Fruit fly (Drosophila melanogaster) whole organism, embryonic: ENCODE measurements around the gene hry.

ENCODE experiments used
- CG10209 ChIP-seq: fragments of 200-800 bp; sonication (Bioruptor generic); optimal IDR thresholded peaks from 3 replicates; lab custom pipeline; 2017; ENCODE audit warnings: missing biosample characterization, mild to moderate bottlenecking, missing genetic modification characterization, missing genetic modification reagents
- CG10267 ChIP-seq: fragments of 200-800 bp; sonication (Bioruptor generic); optimal IDR thresholded peaks from 2 replicates; lab custom pipeline; 2018; ENCODE audit warnings: missing biosample characterization, mild to moderate bottlenecking, missing genetic modification characterization, moderate library complexity
- CG11085 ChIP-seq: fragments of 200-800 bp; sonication (Bioruptor generic); IDR thresholded peaks from 2 replicates; pipeline ENCODE4 v1.3.6; 2022; ENCODE audit warnings: missing biosample characterization, missing genetic modification characterization
- CG11504 ChIP-seq: fragments of 200-800 bp; sonication (Bioruptor generic); optimal IDR thresholded peaks from 3 replicates; lab custom pipeline; 2019; ENCODE audit warnings: missing biosample characterization, mild to moderate bottlenecking, missing genetic modification characterization, moderate library complexity
- CG11723 ChIP-seq: fragments of 200-800 bp; sonication (Bioruptor generic); optimal IDR thresholded peaks from 2 replicates; lab custom pipeline; 2017; ENCODE audit warnings: missing biosample characterization, mild to moderate bottlenecking, missing genetic modification characterization
- CG13296 ChIP-seq: fragments of 200-800 bp; sonication (Bioruptor generic); optimal IDR thresholded peaks from 3 replicates; lab custom pipeline; 2018; ENCODE audit warnings: missing biosample characterization, mild to moderate bottlenecking, missing genetic modification characterization
- CG14441 ChIP-seq: fragments of 200-800 bp; sonication (Bioruptor generic); IDR thresholded peaks from 2 replicates; pipeline ENCODE4 v1.3.6; 2022; ENCODE audit warnings: missing biosample characterization, missing genetic modification characterization
- CG14667 ChIP-seq: fragments of 200-800 bp; sonication (Bioruptor generic); IDR thresholded peaks from 2 replicates; pipeline ENCODE4 v1.3.6; 2022; ENCODE audit warnings: missing biosample characterization, missing genetic modification characterization
- CG15269 ChIP-seq: fragments of 200-800 bp; sonication (Bioruptor generic); optimal IDR thresholded peaks from 2 replicates; lab custom pipeline; 2018; ENCODE audit warnings: missing biosample characterization, mild to moderate bottlenecking, missing genetic modification characterization, moderate library complexity
- CG1602 ChIP-seq: fragments of 200-800 bp; sonication (Bioruptor generic); optimal IDR thresholded peaks from 3 replicates; lab custom pipeline; 2016; ENCODE audit warnings: missing biosample characterization, missing genetic modification characterization
- CG17612 ChIP-seq: fragments of 200-800 bp; sonication (Bioruptor generic); IDR thresholded peaks from 2 replicates; pipeline ENCODE4 v1.3.6; 2022; ENCODE audit warnings: missing biosample characterization, missing genetic modification characterization
- CG18619 ChIP-seq: fragments of 200-800 bp; sonication (Bioruptor generic); optimal IDR thresholded peaks from 3 replicates; lab custom pipeline; 2017; ENCODE audit warnings: missing biosample characterization, mild to moderate bottlenecking, missing genetic modification characterization
- CG32767 ChIP-seq: fragments of 200-800 bp; sonication (Bioruptor generic); IDR thresholded peaks from 2 replicates; pipeline ENCODE4 v1.3.6; 2022; ENCODE audit warnings: missing biosample characterization, missing genetic modification characterization
- CG4282 ChIP-seq: fragments of 200-800 bp; sonication (Bioruptor generic); optimal IDR thresholded peaks from 2 replicates; lab custom pipeline; 2016; ENCODE audit warnings: missing biosample characterization, missing genetic modification characterization
- CG4328 ChIP-seq: fragments of 200-800 bp; sonication (Bioruptor generic); optimal IDR thresholded peaks from 3 replicates; lab custom pipeline; 2017; ENCODE audit warnings: missing biosample characterization, missing genetic modification reagents, missing genetic modification characterization
- CG9215 ChIP-seq: fragments of 200-800 bp; sonication (Bioruptor generic); IDR thresholded peaks from 2 replicates; pipeline ENCODE4 v1.3.6; 2022; ENCODE audit warnings: missing biosample characterization, missing genetic modification characterization
- CG9727 ChIP-seq: fragments of 200-800 bp; sonication (Bioruptor generic); optimal IDR thresholded peaks from 3 replicates; lab custom pipeline; 2017; ENCODE audit warnings: missing biosample characterization, mild to moderate bottlenecking, missing genetic modification characterization
- Camta ChIP-seq: fragments of 200-800 bp; sonication (Bioruptor generic); optimal IDR thresholded peaks from 2 replicates; lab custom pipeline; 2016; ENCODE audit warnings: missing biosample characterization, missing genetic modification characterization
- D19A ChIP-seq: fragments of 200-800 bp; optimal IDR thresholded peaks from 3 replicates; lab custom pipeline; 2019; ENCODE audit warnings: missing biosample characterization, mild to moderate bottlenecking, missing genetic modification characterization, moderate library complexity
- Dbx ChIP-seq: fragments of 200-800 bp; sonication (Bioruptor generic); IDR thresholded peaks from 3 replicates; pipeline ENCODE4 v1.3.6; 2022; ENCODE audit warnings: missing biosample characterization, missing genetic modification characterization
- Dll ChIP-seq: fragments of 200-800 bp; sonication (Bioruptor generic); IDR thresholded peaks from 4 replicates; pipeline ENCODE4 v1.3.6; 2022; ENCODE audit warnings: missing biosample characterization, missing genetic modification characterization; ENCODE audit not compliant: partially characterized antibody
- Doc2 ChIP-seq: fragments of 200-800 bp; sonication (Bioruptor generic); IDR thresholded peaks from 2 replicates; pipeline ENCODE4 v1.3.6; 2022; ENCODE audit warnings: missing biosample characterization, missing genetic modification characterization
- Drgx ChIP-seq: fragments of 200-800 bp; sonication (Bioruptor generic); IDR thresholded peaks from 2 replicates; pipeline ENCODE4 v1.3.6; 2022; ENCODE audit warnings: missing biosample characterization, missing genetic modification characterization
- Max ChIP-seq: fragments of 200-800 bp; sonication (Bioruptor generic); optimal IDR thresholded peaks from 2 replicates; lab custom pipeline; 2016; ENCODE audit warnings: missing biosample characterization, mild to moderate bottlenecking, missing genetic modification characterization
- Meics ChIP-seq: fragments of 200-800 bp; sonication (Bioruptor generic); optimal IDR thresholded peaks from 2 replicates; lab custom pipeline; 2017; ENCODE audit warnings: missing biosample characterization, mild to moderate bottlenecking, missing genetic modification characterization
- Neu2 ChIP-seq: fragments of 200-800 bp; sonication (Bioruptor generic); optimal IDR thresholded peaks from 3 replicates; lab custom pipeline; 2016; ENCODE audit warnings: missing biosample characterization, missing genetic modification characterization, borderline replicate concordance
- Nf-YC ChIP-seq: fragments of 200-800 bp; optimal IDR thresholded peaks from 3 replicates; lab custom pipeline; 2019; ENCODE audit warnings: missing biosample characterization, mild to moderate bottlenecking, missing genetic modification characterization, moderate library complexity
- Poxn ChIP-seq: fragments of 200-800 bp; sonication (Bioruptor generic); IDR thresholded peaks from 2 replicates; pipeline ENCODE4 v1.3.6; 2022; ENCODE audit warnings: missing biosample characterization, missing genetic modification characterization
- Xrp1 ChIP-seq: fragments of 200-800 bp; sonication (Bioruptor generic); IDR thresholded peaks from 2 replicates; pipeline ENCODE4 v1.3.6; 2022; ENCODE audit warnings: missing biosample characterization, missing genetic modification characterization
- amos ChIP-seq: fragments of 200-800 bp; sonication (Bioruptor generic); IDR thresholded peaks from 2 replicates; pipeline ENCODE4 v1.3.6; 2022; ENCODE audit warnings: missing biosample characterization, missing genetic modification characterization; ENCODE audit not compliant: partially characterized antibody
- az2 ChIP-seq: fragments of 200-800 bp; sonication (Bioruptor generic); optimal IDR thresholded peaks from 3 replicates; lab custom pipeline; 2016; ENCODE audit warnings: missing biosample characterization, missing genetic modification characterization
- cato ChIP-seq: fragments of 200-800 bp; sonication (Bioruptor generic); optimal IDR thresholded peaks from 2 replicates; lab custom pipeline; 2016; ENCODE audit warnings: missing biosample characterization, missing genetic modification characterization, borderline replicate concordance
- chinmo ChIP-seq: fragments of 200-800 bp; sonication (Bioruptor generic); IDR thresholded peaks from 4 replicates; pipeline ENCODE4 v1.3.6; 2022; ENCODE audit warnings: missing biosample characterization, missing genetic modification characterization; ENCODE audit not compliant: partially characterized antibody
- danr ChIP-seq: fragments of 200-800 bp; sonication (Bioruptor generic); IDR thresholded peaks from 2 replicates; pipeline ENCODE4 v1.3.6; 2022; ENCODE audit warnings: missing biosample characterization, missing genetic modification characterization
- dpn ChIP-seq, 2 experiments: fragments of 200-800 bp; sonication (Bioruptor generic); optimal IDR thresholded peaks; 3 replicates each; lab custom pipeline; 2016; ENCODE audit warnings: missing biosample characterization in 2 of 2, missing genetic modification characterization in 2 of 2
- fd96Cb ChIP-seq: fragments of 200-800 bp; sonication (Bioruptor generic); optimal IDR thresholded peaks from 2 replicates; lab custom pipeline; 2018; ENCODE audit warnings: missing biosample characterization, mild to moderate bottlenecking, missing genetic modification characterization, moderate library complexity
- grn ChIP-seq: fragments of 200-800 bp; sonication (Bioruptor generic); optimal IDR thresholded peaks from 3 replicates; lab custom pipeline; 2017; ENCODE audit warnings: missing biosample characterization, missing genetic modification characterization
- lov ChIP-seq, 2 experiments: fragments of 200-800 bp in 1 of 2; fragments of >200 bp in 1 of 2; sonication (Bioruptor generic) in 1 of 2; IDR thresholded peaks in 1 of 2; optimal IDR thresholded peaks in 1 of 2; 2 replicates in 1 of 2; 3 replicates in 1 of 2; pipeline versions ENCODE4 v1.3.6 to Lab custom; 2017 to 2022; ENCODE audit warnings: missing biosample characterization in 1 of 2, missing genetic modification characterization in 1 of 2
- nmo ChIP-seq: fragments of 200-800 bp; sonication (Bioruptor generic); optimal IDR thresholded peaks from 2 replicates; lab custom pipeline; 2018; ENCODE audit warnings: missing biosample characterization, mild to moderate bottlenecking, missing genetic modification characterization, moderate library complexity
- org-1 ChIP-seq: fragments of 200-800 bp; sonication (Bioruptor generic); optimal IDR thresholded peaks from 2 replicates; lab custom pipeline; 2017; ENCODE audit warnings: missing biosample characterization, missing genetic modification characterization
- peb ChIP-seq: fragments of 200-800 bp; sonication (Bioruptor generic); IDR thresholded peaks from 2 replicates; pipeline ENCODE4 v1.3.6; 2022; ENCODE audit warnings: missing biosample characterization, missing genetic modification characterization
- row ChIP-seq: fragments of 200-800 bp; sonication (Bioruptor generic); IDR thresholded peaks from 3 replicates; pipeline ENCODE4 v1.3.6; 2022; ENCODE audit warnings: missing biosample characterization, missing genetic modification characterization
- salm ChIP-seq: fragments of 200-800 bp; sonication (Bioruptor generic); optimal IDR thresholded peaks from 2 replicates; lab custom pipeline; 2018; ENCODE audit warnings: missing biosample characterization, mild to moderate bottlenecking, missing genetic modification characterization
- shn ChIP-seq: fragments of 200-800 bp; sonication (Bioruptor generic); optimal IDR thresholded peaks from 3 replicates; lab custom pipeline; 2016; ENCODE audit warnings: missing biosample characterization, missing genetic modification characterization
- sim ChIP-seq: fragments of 200-800 bp; sonication (Bioruptor generic); IDR thresholded peaks from 2 replicates; pipeline ENCODE4 v1.3.6; 2022; ENCODE audit warnings: missing biosample characterization, missing genetic modification characterization
- stc ChIP-seq: fragments of 200-800 bp; sonication (Bioruptor generic); IDR thresholded peaks from 2 replicates; pipeline ENCODE4 v1.3.6; 2022; ENCODE audit warnings: missing biosample characterization, missing genetic modification characterization
- tin ChIP-seq: fragments of 200-800 bp; sonication (Bioruptor generic); optimal IDR thresholded peaks from 3 replicates; lab custom pipeline; 2016; ENCODE audit warnings: missing biosample characterization, missing genetic modification characterization
- vfl ChIP-seq: fragments of 200-800 bp; sonication (Bioruptor generic); optimal IDR thresholded peaks from 2 replicates; lab custom pipeline; 2016; ENCODE audit warnings: missing biosample characterization, missing genetic modification characterization
- z ChIP-seq: fragments of 200-800 bp; sonication (Bioruptor generic); IDR thresholded peaks from 3 replicates; pipeline ENCODE4 v1.3.6; 2022; ENCODE audit warnings: missing biosample characterization, missing genetic modification characterization
- zfh2 ChIP-seq: fragments of 200-800 bp; sonication (Bioruptor generic); optimal IDR thresholded peaks from 2 replicates; lab custom pipeline; 2016; ENCODE audit warnings: missing biosample characterization, missing genetic modification characterization

The hry gene

dm6 chr3L:8704713-8705412 is 29.3 kb downstream of the hry start (continued):
- TF ChIP-seq Camta (GFP tag; lab: Kevin White, UChicago) = no peak
- TF ChIP-seq zfh2 (GFP tag; lab: Kevin White, UChicago) = no peak
- no peak for TF ChIP-seq CG17612 (GFP tag; lab: Robert Waterston, UW)
- no peak for TF ChIP-seq Drgx (GFP tag; lab: Robert Waterston, UW)
- TF ChIP-seq Dll (GFP tag; lab: Robert Waterston, UW) = 0 out of 4 replicates have a peak, but pooled peaks have one; percentile 11
- TF ChIP-seq Dbx (GFP tag; lab: Robert Waterston, UW) = peak; percentile 26; the same call in 1 of the 3 replicates
- TF ChIP-seq CG10267 (tag; lab: Kevin White, UChicago) = no peak
- no peak for TF ChIP-seq peb (GFP tag; lab: Robert Waterston, UW)
- no peak for TF ChIP-seq az2 (GFP tag; lab: Kevin White, UChicago)
- TF ChIP-seq dpn (GFP tag; optimal IDR thresholded peaks at IDR 0.05; lab: Kevin White, UChicago) = no peak
- no peak for TF ChIP-seq vfl (GFP tag; lab: Kevin White, UChicago)
- TF ChIP-seq CG32767 = 0 out of 2 replicates have a peak, but pooled peaks have one; percentile 18
- no peak for TF ChIP-seq CG9215 (GFP tag; lab: Robert Waterston, UW)
- no peak for TF ChIP-seq Doc2 (GFP tag; lab: Robert Waterston, UW)
- TF ChIP-seq CG11723 (GFP tag; lab: Kevin White, UChicago) = no peak
- no peak for TF ChIP-seq CG14667 (GFP tag; lab: Robert Waterston, UW)
- TF ChIP-seq Meics (GFP tag; lab: Kevin White, UChicago) = no peak
- TF ChIP-seq danr (GFP tag; lab: Robert Waterston, UW) = no peak
- no peak for TF ChIP-seq CG4328
- no peak for TF ChIP-seq nmo
- TF ChIP-seq Xrp1 = no peak
- no peak for TF ChIP-seq Max (GFP tag; lab: Kevin White, UChicago)
- peak; percentile 61 for TF ChIP-seq Nf-YC (tag; lab: Kevin White, UChicago)
- TF ChIP-seq CG15269 (tag; lab: Kevin White, UChicago) = no peak
- TF ChIP-seq amos (GFP tag; lab: Robert Waterston, UW) = no peak
- TF ChIP-seq CG11504 (tag; lab: Kevin White, UChicago) = no peak
- TF ChIP-seq shn (GFP tag; lab: Kevin White, UChicago) = no peak
- no peak for TF ChIP-seq row
- TF ChIP-seq lov (optimal IDR thresholded peaks at IDR 0.05; lab: Kevin White, UChicago) = no peak
- no peak for TF ChIP-seq lov (GFP tag; IDR thresholded peaks at IDR 0.05; lab: Robert Waterston, UW)
- no peak for TF ChIP-seq cato (GFP tag; lab: Kevin White, UChicago)
- TF ChIP-seq CG18619 = no peak
- TF ChIP-seq CG9727 = no peak
- TF ChIP-seq CG4282 = no peak
- no peak for TF ChIP-seq Poxn (GFP tag; lab: Robert Waterston, UW)
- no peak for TF ChIP-seq sim
- peak; percentile 41 for TF ChIP-seq salm (tag; lab: Kevin White, UChicago)
- no peak for TF ChIP-seq CG1602 (GFP tag; lab: Kevin White, UChicago)
- no peak for TF ChIP-seq CG13296 (GFP tag; lab: Kevin White, UChicago)
- TF ChIP-seq CG10209 = no peak
- TF ChIP-seq z = no peak
- peak; percentile 96 for TF ChIP-seq grn (GFP tag; lab: Kevin White, UChicago)
- TF ChIP-seq chinmo (GFP tag; lab: Robert Waterston, UW) = peak; percentile 73; the same call in 1 of the 4 replicates
- TF ChIP-seq fd96Cb = no peak
- TF ChIP-seq tin (GFP tag; lab: Kevin White, UChicago) = no peak
- no peak for TF ChIP-seq Neu2 (GFP tag; lab: Kevin White, UChicago)
- TF ChIP-seq CG11085 (GFP tag; lab: Robert Waterston, UW) = no peak
- no peak for TF ChIP-seq CG14441 (GFP tag; lab: Robert Waterston, UW)
- TF ChIP-seq stc = no peak
- peak; percentile 6 for TF ChIP-seq D19A (tag; lab: Kevin White, UChicago)
- TF ChIP-seq org-1 (GFP tag; lab: Kevin White, UChicago) = no peak
